Worm (Caenorhabditis elegans) whole organism, midembryonic: ENCODE measurements around the gene F48E8.3.

Experiments used
- T22C8.4 ChIP-seq: fragments of 200-800 bp; sonication (Bioruptor generic); IDR thresholded peaks from 2 replicates; pipeline ENCODE4 v1.3.6; 2022; ENCODE audit warnings: missing genetic modification characterization, missing compliant biosample characterization
- flt-1 ChIP-seq: fragments of 200-800 bp; sonication (Bioruptor generic); IDR thresholded peaks from 2 replicates; pipeline ENCODE4 v1.3.6; 2022; ENCODE audit warnings: missing genetic modification characterization, missing compliant biosample characterization
- klf-2 ChIP-seq: fragments of 200-800 bp; sonication (Bioruptor generic); conservative IDR thresholded peaks from 2 replicates; pipeline ENCODE4 v1.3.6; 2022; ENCODE audit warnings: missing genetic modification reagents, missing genetic modification characterization, missing compliant biosample characterization
- med-1 ChIP-seq: sonication (generic microtip); optimal IDR thresholded peaks from 2 replicates; lab custom pipeline; 2017; ENCODE audit warnings: missing genetic modification characterization, mild to moderate bottlenecking, missing compliant biosample characterization, antibody characterized with exemption, missing genetic modification reagents; ENCODE audit not compliant: insufficient read depth
- ref-1 ChIP-seq: fragments of 200-800 bp; sonication (Bioruptor generic); conservative IDR thresholded peaks from 2 replicates; pipeline ENCODE4 v1.3.6; 2022; ENCODE audit warnings: missing genetic modification reagents, missing genetic modification characterization, missing compliant biosample characterization

DNA sequence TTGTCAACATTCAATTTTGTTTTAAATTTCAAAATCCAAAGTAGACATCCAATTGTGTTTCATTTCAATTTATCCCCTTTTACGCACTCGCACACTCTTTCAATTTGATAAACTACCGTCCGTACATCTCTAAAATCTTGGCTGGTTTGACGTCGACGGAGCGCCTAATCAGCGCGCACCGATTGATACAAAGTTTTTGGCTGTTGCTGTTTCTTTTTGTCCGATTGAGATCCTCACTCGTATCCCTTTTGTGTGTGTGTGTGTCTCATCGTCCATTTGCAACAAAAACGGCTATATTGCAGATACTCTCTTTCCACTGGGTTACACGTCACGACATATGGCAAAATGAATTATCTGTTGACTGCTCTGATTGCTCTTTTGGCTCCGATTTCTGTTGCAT is 13.0 kb downstream of the F48E8.3 start, which contains the start of gene lon-1:
- TF ChIP-seq med-1 (GFP tag; lab: Kevin White, UChicago) (no peak), flt-1 (GFP tag; lab: Robert Waterston, UW) (no peak), klf-2 (GFP tag; lab: Robert Waterston, UW) (no peak), ref-1 (GFP tag; lab: Robert Waterston, UW) (no peak), T22C8.4 (no peak)
